Fruit fly (Drosophila melanogaster): ENCODE data around the gene CG14855.

DNA sequence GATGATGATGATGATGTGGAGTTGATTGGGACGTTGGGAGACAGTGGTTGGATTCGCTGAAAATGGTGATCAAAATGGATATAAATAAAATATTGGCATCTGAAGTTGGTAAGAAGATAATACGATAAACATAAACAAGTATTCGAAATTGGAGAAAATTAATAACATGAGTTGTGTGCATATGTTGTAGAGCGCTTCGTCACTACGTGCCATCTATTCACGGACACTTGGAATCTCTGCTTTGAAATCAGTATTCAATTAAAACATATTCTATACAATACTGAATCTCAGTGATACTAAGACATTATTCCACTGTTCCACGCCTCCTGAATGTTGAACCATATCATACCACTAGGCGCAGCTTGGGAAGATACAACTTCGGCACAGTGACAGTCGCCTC is 10.8 kb upstream of the CG14855 start:
- TF ChIP-seq CG8478 (optimal IDR thresholded peaks at IDR 0.05) (no peak), CTCF (optimal IDR thresholded peaks at IDR 0.05) (no peak)

Data from S2 (cell line).